Worm (Caenorhabditis elegans) whole organism, L3 larva: ENCODE data around the gene srh-234.

ENCODE experiments used
- R02D3.7 ChIP-seq: fragments of 150-350 bp; optimal IDR thresholded peaks from 2 replicates; lab custom pipeline; 2014; ENCODE audit warnings: missing biosample characterization, missing genetic modification characterization
- ZK546.5 ChIP-seq: sonication (generic microtip); optimal IDR thresholded peaks from 2 replicates; lab custom pipeline; 2017; ENCODE audit warnings: missing biosample characterization, missing genetic modification characterization
- ama-1 ChIP-seq: fragments of 150-350 bp; optimal IDR thresholded peaks from 2 replicates; lab custom pipeline; 2018
- ceh-28 ChIP-seq: fragments of 150-350 bp; optimal IDR thresholded peaks from 2 replicates; lab custom pipeline; 2014; ENCODE audit warnings: missing biosample characterization, missing genetic modification reagents, missing genetic modification characterization
- daf-12 ChIP-seq: fragments of 150-350 bp; optimal IDR thresholded peaks from 2 replicates; lab custom pipeline; 2014; ENCODE audit warnings: missing biosample characterization, missing genetic modification reagents, missing genetic modification characterization
- egl-27 ChIP-seq: sonication (generic microtip); optimal IDR thresholded peaks from 4 replicates; lab custom pipeline; 2017; ENCODE audit warnings: missing biosample characterization, missing genetic modification reagents, missing genetic modification characterization
- egl-5 ChIP-seq: fragments of 150-350 bp; optimal IDR thresholded peaks from 2 replicates; lab custom pipeline; 2017; ENCODE audit warnings: missing biosample characterization, missing genetic modification reagents, missing genetic modification characterization, inconsistent platforms
- elt-2 ChIP-seq: sonication (generic microtip); optimal IDR thresholded peaks from 2 replicates; lab custom pipeline; 2016; ENCODE audit warnings: missing genetic modification reagents, mild to moderate bottlenecking, missing genetic modification characterization, missing compliant biosample characterization
- elt-3 ChIP-seq, 3 experiments: fragments of 150-350 bp in 1 of 3; sonication (generic microtip) in 2 of 3; optimal IDR thresholded peaks; 2 replicates in 2 of 3; 4 replicates in 1 of 3; lab custom pipeline; 2014 to 2017; ENCODE audit warnings: missing biosample characterization in 3 of 3, missing genetic modification characterization in 3 of 3
- fkh-10 ChIP-seq: sonication (generic microtip); optimal IDR thresholded peaks from 2 replicates; lab custom pipeline; 2017; ENCODE audit warnings: missing biosample characterization, missing genetic modification reagents, missing genetic modification characterization
- fkh-2 ChIP-seq: fragments of 150-350 bp; optimal IDR thresholded peaks from 2 replicates; lab custom pipeline; 2014; ENCODE audit warnings: missing biosample characterization, missing genetic modification reagents, missing genetic modification characterization
- fos-1 ChIP-seq: fragments of 150-350 bp; optimal IDR thresholded peaks from 2 replicates; lab custom pipeline; 2014; ENCODE audit warnings: missing biosample characterization, missing genetic modification characterization
- jun-1 ChIP-seq: fragments of 150-350 bp; optimal IDR thresholded peaks from 2 replicates; lab custom pipeline; 2014; ENCODE audit warnings: missing biosample characterization, missing genetic modification reagents, missing genetic modification characterization
- lsy-12 ChIP-seq: sonication (generic microtip); optimal IDR thresholded peaks from 2 replicates; lab custom pipeline; 2016; ENCODE audit warnings: mild to moderate bottlenecking, missing genetic modification characterization, missing compliant biosample characterization
- mdl-1 ChIP-seq: fragments of 150-350 bp; optimal IDR thresholded peaks from 2 replicates; lab custom pipeline; 2014; ENCODE audit warnings: missing biosample characterization, missing genetic modification characterization
- nhr-11 ChIP-seq: fragments of 150-350 bp; optimal IDR thresholded peaks from 2 replicates; lab custom pipeline; 2014; ENCODE audit warnings: missing biosample characterization, missing genetic modification characterization
- nhr-12 ChIP-seq: fragments of 150-350 bp; optimal IDR thresholded peaks from 2 replicates; lab custom pipeline; 2014; ENCODE audit warnings: missing biosample characterization, missing genetic modification characterization
- nhr-237 ChIP-seq: fragments of 150-350 bp; optimal IDR thresholded peaks from 2 replicates; lab custom pipeline; 2014; ENCODE audit warnings: missing biosample characterization, missing genetic modification characterization
- nhr-25 ChIP-seq: sonication (generic microtip); optimal IDR thresholded peaks from 2 replicates; lab custom pipeline; 2017; ENCODE audit warnings: missing biosample characterization, missing genetic modification characterization
- nhr-43 ChIP-seq: sonication (generic microtip); optimal IDR thresholded peaks from 2 replicates; lab custom pipeline; 2016; ENCODE audit warnings: mild to moderate bottlenecking, missing genetic modification characterization, missing compliant biosample characterization; ENCODE audit not compliant: poor library complexity, severe bottlenecking
- nhr-67 ChIP-seq: fragments of 150-350 bp; optimal IDR thresholded peaks from 2 replicates; lab custom pipeline; 2014; ENCODE audit warnings: missing biosample characterization, missing genetic modification characterization
- nhr-76 ChIP-seq: fragments of 150-350 bp; sonication (generic microtip); optimal IDR thresholded peaks from 5 replicates; lab custom pipeline; 2014; ENCODE audit warnings: missing biosample characterization, missing genetic modification characterization
- nhr-77 ChIP-seq: fragments of 150-350 bp; optimal IDR thresholded peaks from 2 replicates; lab custom pipeline; 2014; ENCODE audit warnings: missing biosample characterization, missing genetic modification characterization
- pha-4 ChIP-seq: fragments of 150-350 bp; optimal IDR thresholded peaks from 2 replicates; lab custom pipeline; 2014; ENCODE audit warnings: missing biosample characterization, missing genetic modification reagents, missing genetic modification characterization
- pqm-1 ChIP-seq: fragments of 150-350 bp; optimal IDR thresholded peaks from 2 replicates; lab custom pipeline; 2017; ENCODE audit warnings: missing biosample characterization, missing genetic modification characterization, inconsistent platforms
- sea-2 ChIP-seq: fragments of 150-350 bp; sonication (generic microtip); optimal IDR thresholded peaks from 4 replicates; lab custom pipeline; 2014; ENCODE audit warnings: missing biosample characterization, missing genetic modification reagents, missing genetic modification characterization
- skn-1 ChIP-seq: fragments of 150-350 bp; optimal IDR thresholded peaks from 2 replicates; lab custom pipeline; 2014; ENCODE audit warnings: missing biosample characterization, missing genetic modification characterization
- snpc-4 ChIP-seq: fragments of 150-350 bp; optimal IDR thresholded peaks from 2 replicates; lab custom pipeline; 2014; ENCODE audit warnings: missing biosample characterization, missing genetic modification characterization
- tbx-2 ChIP-seq: sonication (generic microtip); optimal IDR thresholded peaks from 2 replicates; lab custom pipeline; 2016; ENCODE audit warnings: mild to moderate bottlenecking, missing genetic modification characterization, missing compliant biosample characterization
- unc-62 ChIP-seq: fragments of 150-350 bp; sonication (generic microtip); optimal IDR thresholded peaks from 4 replicates; lab custom pipeline; 2014; ENCODE audit warnings: missing biosample characterization, missing genetic modification reagents, missing genetic modification characterization
- zag-1 ChIP-seq: fragments of 150-350 bp; optimal IDR thresholded peaks from 2 replicates; lab custom pipeline; 2014; ENCODE audit warnings: missing biosample characterization, missing genetic modification characterization

Gene srh-234

ce11 chrV:7635469-7635868 is 16.2 kb downstream of the srh-234 start, which contains the start of gene srd-29:
Gene srd-29 (plus strand): TSS chrV:7635769.
- no peak for TF ChIP-seq nhr-67 (tag; lab: Kevin White, UChicago)

ce11 chrV:7634657-7635056 is 17.0 kb downstream of the srh-234 start, which contains the start of gene srd-31:
Gene srd-31 (minus strand): TSS chrV:7634757.
- TF ChIP-seq nhr-237 (tag; lab: Kevin White, UChicago): no peak
- no peak for TF ChIP-seq unc-62 (GFP tag; lab: Kevin White, UChicago)
- TF ChIP-seq R02D3.7 (tag; lab: Kevin White, UChicago): no peak
- TF ChIP-seq egl-5 (tag; lab: Kevin White, UChicago): no peak

ce11 chrV:7631732-7632131 is 19.9 kb downstream of the srh-234 start, which contains the start of gene srd-25:
Gene srd-25 (plus strand): TSS chrV:7632032.
- no peak for TF ChIP-seq unc-62 (GFP tag; lab: Kevin White, UChicago)
- no peak for TF ChIP-seq nhr-12
- no peak for TF ChIP-seq fos-1 (tag; lab: Kevin White, UChicago)
- TF ChIP-seq elt-3 (tag; optimal IDR thresholded peaks at IDR 0.05; lab: Kevin White, UChicago): no peak
- TF ChIP-seq nhr-237 (tag; lab: Kevin White, UChicago): no peak
- no peak for TF ChIP-seq fkh-10 (GFP tag; lab: Kevin White, UChicago)
- TF ChIP-seq nhr-67 (tag; lab: Kevin White, UChicago): no peak
- TF ChIP-seq nhr-76 (tag; lab: Kevin White, UChicago): no peak
- no peak for TF ChIP-seq pha-4 (tag; lab: Kevin White, UChicago)
- no peak for TF ChIP-seq nhr-77 (tag; lab: Kevin White, UChicago)
- no peak for TF ChIP-seq elt-2 (tag; lab: Kevin White, UChicago)
- TF ChIP-seq mdl-1 (tag; lab: Kevin White, UChicago): no peak

- no peak for TF ChIP-seq lsy-12 (tag; lab: Kevin White, UChicago)
- TF ChIP-seq fkh-2 (tag; lab: Kevin White, UChicago): no peak
- TF ChIP-seq jun-1 (tag; lab: Kevin White, UChicago): no peak
- no peak for TF ChIP-seq skn-1 (tag; lab: Kevin White, UChicago)
- TF ChIP-seq mdl-1 (tag; lab: Kevin White, UChicago): no peak
- no peak for TF ChIP-seq tbx-2 (tag; lab: Kevin White, UChicago)
- TF ChIP-seq nhr-76 (tag; lab: Kevin White, UChicago): no peak
- no peak for TF ChIP-seq ZK546.5 (tag; lab: Kevin White, UChicago)
- TF ChIP-seq ceh-28 (tag; lab: Kevin White, UChicago): no peak
Observed at ce11 chrV:7629504-7629903, 22.2 kb downstream of the srh-234 start, which contains the start of gene srd-30. Gene srd-30 (plus strand): TSS chrV:7629804.

ce11 chrV:7626550-7626949 is 25.1 kb downstream of the srh-234 start, which contains the start of gene F07C4.6:
Gene F07C4.6 (plus strand): TSS chrV:7626850.
- no peak for TF ChIP-seq ama-1 (lab: Kevin White, UChicago)
- no peak for TF ChIP-seq nhr-11 (tag; lab: Kevin White, UChicago)
- TF ChIP-seq nhr-12: no peak
- TF ChIP-seq nhr-43: no peak
- no peak for TF ChIP-seq snpc-4 (tag; lab: Kevin White, UChicago)
- no peak for TF ChIP-seq jun-1 (tag; lab: Kevin White, UChicago)
- no peak for TF ChIP-seq R02D3.7 (tag; lab: Kevin White, UChicago)
- TF ChIP-seq pqm-1 (tag; lab: Kevin White, UChicago): no peak
- TF ChIP-seq egl-5 (tag; lab: Kevin White, UChicago): no peak

ce11 chrV:7624652-7625051 is 27.0 kb downstream of the srh-234 start, which contains the start of gene grsp-4:
Gene grsp-4 (plus strand): TSS chrV:7624952.
- no peak for TF ChIP-seq egl-5 (tag; lab: Kevin White, UChicago)
- no peak for TF ChIP-seq egl-27 (tag; lab: Kevin White, UChicago)
- no peak for TF ChIP-seq skn-1 (tag; lab: Kevin White, UChicago)
- TF ChIP-seq unc-62 (GFP tag; lab: Kevin White, UChicago): no peak
- no peak for TF ChIP-seq mdl-1 (tag; lab: Kevin White, UChicago)

- TF ChIP-seq nhr-11 (tag; lab: Kevin White, UChicago) (no peak), daf-12 (tag; lab: Kevin White, UChicago) (no peak), zag-1 (tag; lab: Kevin White, UChicago) (no peak), nhr-25 (tag; lab: Kevin White, UChicago) (no peak), unc-62 (GFP tag; lab: Kevin White, UChicago) (no peak), sea-2 (GFP tag; lab: Kevin White, UChicago) (no peak)
Observed at ce11 chrV:7624152-7624551, 27.5 kb downstream of the srh-234 start, which contains the start of gene C50E3.13. Gene C50E3.13 (minus strand): TSS chrV:7624252.
